Fruit fly (Drosophila melanogaster) whole organism, embryonic: ENCODE results near the gene Tom70.
A peak's percentile ranks its signal among the peaks of the same experiment; 100 is the strongest.

Source experiments
- ATbp ChIP-seq: fragments of 200-800 bp; sonication (Bioruptor generic); optimal IDR thresholded peaks from 2 replicates; lab custom pipeline; 2017; ENCODE audit warnings: missing biosample characterization, mild to moderate bottlenecking, missing genetic modification characterization, missing genetic modification reagents
- Bgb ChIP-seq: fragments of 200-800 bp; sonication (Bioruptor generic); IDR thresholded peaks from 2 replicates; pipeline ENCODE4 v1.3.6; 2022; ENCODE audit warnings: missing biosample characterization, missing genetic modification characterization; ENCODE audit not compliant: partially characterized antibody
- CG1024 ChIP-seq: fragments of 200-800 bp; sonication (Bioruptor generic); IDR thresholded peaks from 2 replicates; pipeline ENCODE4 v1.3.6; 2022; ENCODE audit warnings: missing biosample characterization, missing genetic modification characterization
- CG10274 ChIP-seq: fragments of 200-800 bp; sonication (Bioruptor generic); optimal IDR thresholded peaks from 3 replicates; lab custom pipeline; 2017; ENCODE audit warnings: missing biosample characterization, mild to moderate bottlenecking, missing genetic modification characterization
- CG10462 ChIP-seq: fragments of 200-800 bp; sonication (Bioruptor generic); optimal IDR thresholded peaks from 2 replicates; lab custom pipeline; 2016; ENCODE audit warnings: missing biosample characterization, missing genetic modification characterization
- CG13287 ChIP-seq: fragments of 200-800 bp; sonication (Bioruptor generic); IDR thresholded peaks from 2 replicates; pipeline ENCODE4 v1.3.6; 2022; ENCODE audit warnings: missing biosample characterization, missing genetic modification characterization; ENCODE audit not compliant: partially characterized antibody
- CG14014 ChIP-seq: fragments of 200-800 bp; sonication (Bioruptor generic); IDR thresholded peaks from 2 replicates; pipeline ENCODE4 v1.3.6; 2022; ENCODE audit warnings: missing biosample characterization, missing genetic modification characterization
- CG16813 ChIP-seq: fragments of 200-800 bp; sonication (Bioruptor generic); IDR thresholded peaks from 3 replicates; pipeline ENCODE4 v1.3.6; 2022; ENCODE audit warnings: missing biosample characterization, missing genetic modification characterization; ENCODE audit not compliant: partially characterized antibody
- CG17361 ChIP-seq: fragments of 200-800 bp; sonication (Bioruptor generic); IDR thresholded peaks from 3 replicates; pipeline ENCODE4 v1.3.6; 2022; ENCODE audit warnings: missing biosample characterization, missing genetic modification characterization
- CG17385 ChIP-seq: fragments of 200-800 bp; sonication (Bioruptor generic); optimal IDR thresholded peaks from 3 replicates; lab custom pipeline; 2018; ENCODE audit warnings: missing biosample characterization, mild to moderate bottlenecking, missing genetic modification characterization
- CG17829 ChIP-seq: fragments of 200-800 bp; optimal IDR thresholded peaks from 2 replicates; lab custom pipeline; 2019; ENCODE audit warnings: missing biosample characterization, mild to moderate bottlenecking, missing genetic modification characterization, moderate library complexity
- CG17912 ChIP-seq: fragments of 200-800 bp; sonication (Bioruptor generic); optimal IDR thresholded peaks from 2 replicates; lab custom pipeline; 2018; ENCODE audit warnings: missing biosample characterization, mild to moderate bottlenecking, missing genetic modification characterization
- CG2116 ChIP-seq: fragments of 200-800 bp; sonication (Bioruptor generic); optimal IDR thresholded peaks from 3 replicates; lab custom pipeline; 2018; ENCODE audit warnings: missing biosample characterization, mild to moderate bottlenecking, missing genetic modification characterization
- CG30020 ChIP-seq: fragments of 200-800 bp; optimal IDR thresholded peaks from 2 replicates; lab custom pipeline; 2019; ENCODE audit warnings: missing biosample characterization, mild to moderate bottlenecking, missing genetic modification characterization, moderate library complexity
- CG31388 ChIP-seq: fragments of 200-800 bp; sonication (Bioruptor generic); optimal IDR thresholded peaks from 2 replicates; lab custom pipeline; 2016; ENCODE audit warnings: missing biosample characterization, missing genetic modification characterization
- CG34224 ChIP-seq: fragments of 200-800 bp; sonication (Bioruptor generic); IDR thresholded peaks from 3 replicates; pipeline ENCODE4 v1.3.6; 2022; ENCODE audit warnings: missing biosample characterization, missing genetic modification characterization; ENCODE audit not compliant: partially characterized antibody
- CG42726 ChIP-seq: fragments of 200-800 bp; sonication (Bioruptor generic); IDR thresholded peaks from 2 replicates; pipeline ENCODE4 v1.3.6; 2022; ENCODE audit warnings: missing biosample characterization, missing genetic modification characterization; ENCODE audit not compliant: partially characterized antibody
- CG8924 ChIP-seq: fragments of 200-800 bp; optimal IDR thresholded peaks from 3 replicates; lab custom pipeline; 2019; ENCODE audit warnings: missing biosample characterization, mild to moderate bottlenecking, missing genetic modification characterization, moderate library complexity
- CoRest ChIP-seq: fragments of 200-800 bp; sonication (Bioruptor generic); optimal IDR thresholded peaks from 3 replicates; lab custom pipeline; 2018; ENCODE audit warnings: missing biosample characterization, mild to moderate bottlenecking, missing genetic modification characterization, moderate library complexity
- E2f1 ChIP-seq: fragments of 200-800 bp; sonication (Bioruptor generic); IDR thresholded peaks from 2 replicates; pipeline ENCODE4 v1.3.6; 2022; ENCODE audit warnings: missing biosample characterization, missing genetic modification characterization
- HLH4C ChIP-seq: fragments of 200-800 bp; sonication (Bioruptor generic); IDR thresholded peaks from 3 replicates; pipeline ENCODE4 v1.3.6; 2022; ENCODE audit warnings: missing biosample characterization, missing genetic modification characterization; ENCODE audit not compliant: partially characterized antibody
- HLHmδ ChIP-seq: fragments of 200-800 bp; sonication (Bioruptor generic); optimal IDR thresholded peaks from 2 replicates; lab custom pipeline; 2018; ENCODE audit warnings: missing biosample characterization, mild to moderate bottlenecking, missing genetic modification characterization, moderate library complexity
- MBD-R2 ChIP-seq: fragments of 200-800 bp; sonication (Bioruptor generic); IDR thresholded peaks from 2 replicates; pipeline ENCODE4 v1.3.6; 2022; ENCODE audit warnings: missing biosample characterization, missing genetic modification characterization
- NK7.1 ChIP-seq: fragments of 200-800 bp; sonication (Bioruptor generic); optimal IDR thresholded peaks from 3 replicates; lab custom pipeline; 2016; ENCODE audit warnings: missing biosample characterization, missing genetic modification characterization
- Oli ChIP-seq: fragments of 200-800 bp; sonication (Bioruptor generic); optimal IDR thresholded peaks from 2 replicates; lab custom pipeline; 2018; ENCODE audit warnings: missing biosample characterization, mild to moderate bottlenecking, missing genetic modification characterization, moderate library complexity
- Opbp ChIP-seq: fragments of 200-800 bp; sonication (Bioruptor generic); IDR thresholded peaks from 3 replicates; pipeline ENCODE4 v1.3.6; 2022; ENCODE audit warnings: missing biosample characterization, missing genetic modification characterization; ENCODE audit not compliant: partially characterized antibody
- Pdp1 ChIP-seq, 2 experiments: fragments of 200-800 bp; sonication (Bioruptor generic); optimal IDR thresholded peaks; 3 replicates each; lab custom pipeline; 2016; ENCODE audit warnings: missing biosample characterization in 2 of 2, missing genetic modification characterization in 2 of 2, mild to moderate bottlenecking in 1 of 2, moderate library complexity in 1 of 2
- Side ChIP-seq: fragments of 200-800 bp; sonication (Bioruptor generic); optimal IDR thresholded peaks from 2 replicates; lab custom pipeline; 2016; ENCODE audit warnings: missing biosample characterization, missing genetic modification characterization
- Sry-δ ChIP-seq: fragments of 200-800 bp; sonication (Bioruptor generic); optimal IDR thresholded peaks from 2 replicates; lab custom pipeline; 2016; ENCODE audit warnings: missing biosample characterization, missing genetic modification characterization
- amos ChIP-seq: fragments of 200-800 bp; sonication (Bioruptor generic); IDR thresholded peaks from 2 replicates; pipeline ENCODE4 v1.3.6; 2022; ENCODE audit warnings: missing biosample characterization, missing genetic modification characterization; ENCODE audit not compliant: partially characterized antibody
- chm ChIP-seq: fragments of 200-800 bp; sonication (Bioruptor generic); IDR thresholded peaks from 2 replicates; pipeline ENCODE4 v1.3.6; 2022; ENCODE audit warnings: missing biosample characterization, missing genetic modification characterization
- crp ChIP-seq, 2 experiments: fragments of 200-800 bp; sonication (Bioruptor generic); optimal IDR thresholded peaks; 2 replicates in 1 of 2; 3 replicates in 1 of 2; lab custom pipeline; 2017; ENCODE audit warnings: missing biosample characterization in 2 of 2, missing genetic modification characterization in 2 of 2, mild to moderate bottlenecking in 1 of 2, moderate library complexity in 1 of 2
- hkb ChIP-seq, 2 experiments: fragments of 200-800 bp in 1 of 2; fragments of >200 bp in 1 of 2; sonication (Bioruptor generic) in 1 of 2; IDR thresholded peaks in 1 of 2; optimal IDR thresholded peaks in 1 of 2; 2 replicates each; pipeline versions ENCODE4 v1.3.6 to Lab custom; 2017 to 2022; ENCODE audit warnings: missing biosample characterization in 1 of 2, missing genetic modification characterization in 1 of 2
- ind ChIP-seq: fragments of 200-800 bp; sonication (Bioruptor generic); optimal IDR thresholded peaks from 3 replicates; lab custom pipeline; 2016; ENCODE audit warnings: missing biosample characterization, missing genetic modification characterization
- inv ChIP-seq: fragments of 200-800 bp; sonication (Bioruptor generic); IDR thresholded peaks from 2 replicates; pipeline ENCODE4 v1.3.6; 2022; ENCODE audit warnings: missing biosample characterization, missing genetic modification characterization; ENCODE audit not compliant: partially characterized antibody
- kay ChIP-seq: fragments of 200-800 bp; sonication (Bioruptor generic); optimal IDR thresholded peaks from 2 replicates; lab custom pipeline; 2016; ENCODE audit warnings: missing biosample characterization, missing genetic modification characterization
- lab ChIP-seq: fragments of 200-800 bp; sonication (Bioruptor generic); optimal IDR thresholded peaks from 3 replicates; lab custom pipeline; 2017; ENCODE audit warnings: missing biosample characterization, missing genetic modification characterization, mild to moderate bottlenecking, moderate library complexity, missing genetic modification reagents
- nerfin-1 ChIP-seq: fragments of 200-800 bp; sonication (Bioruptor generic); optimal IDR thresholded peaks from 3 replicates; lab custom pipeline; 2019; ENCODE audit warnings: missing biosample characterization, mild to moderate bottlenecking, missing genetic modification characterization, moderate library complexity
- sens ChIP-seq: fragments of 200-800 bp; sonication (Bioruptor generic); peaks from one replicate; lab custom pipeline; 2016; ENCODE audit warnings: missing biosample characterization, missing genetic modification characterization
- ssp ChIP-seq: fragments of 200-800 bp; sonication (Bioruptor generic); IDR thresholded peaks from 2 replicates; pipeline ENCODE4 v1.3.6; 2022; ENCODE audit warnings: missing biosample characterization, missing genetic modification characterization
- trem ChIP-seq: fragments of 200-800 bp; optimal IDR thresholded peaks from 3 replicates; lab custom pipeline; 2019; ENCODE audit warnings: missing biosample characterization, mild to moderate bottlenecking, missing genetic modification characterization, moderate library complexity
- ttk ChIP-seq: fragments of 200-800 bp; sonication (Bioruptor generic); IDR thresholded peaks from 2 replicates; pipeline ENCODE4 v2.1.2; 2022; ENCODE audit warnings: missing biosample characterization, missing genetic modification characterization
- vnd ChIP-seq: fragments of 200-800 bp; sonication (Bioruptor generic); IDR thresholded peaks from 3 replicates; pipeline ENCODE4 v1.3.6; 2022; ENCODE audit warnings: missing biosample characterization, missing genetic modification characterization; ENCODE audit not compliant: partially characterized antibody
- vvl ChIP-seq: fragments of 200-800 bp; sonication (Bioruptor generic); IDR thresholded peaks from 2 replicates; pipeline ENCODE4 v1.3.6; 2022; ENCODE audit warnings: missing biosample characterization, missing genetic modification characterization
- zen ChIP-seq: fragments of 200-800 bp; sonication (Bioruptor generic); optimal IDR thresholded peaks from 3 replicates; lab custom pipeline; 2018; ENCODE audit warnings: missing biosample characterization, mild to moderate bottlenecking, missing genetic modification characterization, moderate library complexity
- zfh1 ChIP-seq: fragments of 200-800 bp; sonication (Bioruptor generic); IDR thresholded peaks from 3 replicates; pipeline ENCODE4 v1.3.6; 2022; ENCODE audit warnings: missing biosample characterization, missing genetic modification characterization

Tom70 gene

dm6 chr2L:12055837-12056388, 17.6 kb upstream of the Tom70 start, which contains the start of the genes JhI-21, RpL7-like and CG34164 (continued):
- TF ChIP-seq CG16813, result peak; percentile 56; the same call in 2 of the 3 replicates
- TF ChIP-seq Bgb (GFP tag; lab: Robert Waterston, UW), result peak; percentile 74
- TF ChIP-seq vnd (GFP tag; lab: Robert Waterston, UW), result 0 out of 3 replicates have a peak, but pooled peaks have one; percentile 20
- TF ChIP-seq ATbp (GFP tag; lab: Kevin White, UChicago), result no peak
- TF ChIP-seq CG13287 (GFP tag; lab: Robert Waterston, UW), result peak; percentile 77
- TF ChIP-seq lab (GFP tag; lab: Kevin White, UChicago), result no peak
- TF ChIP-seq zen (tag; lab: Kevin White, UChicago), result peak; percentile 8
- peak; percentile 70; the same call in 1 of the 2 replicates for TF ChIP-seq amos (GFP tag; lab: Robert Waterston, UW)
- TF ChIP-seq inv (GFP tag; lab: Robert Waterston, UW), result peak; percentile 30; the same call in 1 of the 2 replicates
- TF ChIP-seq CG2116 (GFP tag; lab: Kevin White, UChicago), result peak; percentile 93
- TF ChIP-seq vvl (GFP tag; lab: Robert Waterston, UW), result peak; percentile 14; the same call in 1 of the 2 replicates
- peak; percentile 98 for TF ChIP-seq nerfin-1 (tag; lab: Kevin White, UChicago)
- no peak for TF ChIP-seq ssp (GFP tag; lab: Robert Waterston, UW)
- peak; percentile 58; the same call in 1 of the 2 replicates for TF ChIP-seq ttk (GFP tag; lab: Robert Waterston, UW)
- TF ChIP-seq chm, result no peak
- no peak for TF ChIP-seq CG10462 (GFP tag; lab: Kevin White, UChicago)
- TF ChIP-seq E2f1 (GFP tag; lab: Robert Waterston, UW), result peak; percentile 19; the same call in 1 of the 2 replicates
- TF ChIP-seq MBD-R2 (GFP tag; lab: Robert Waterston, UW), result peak; percentile 63; the same call in 1 of the 2 replicates
- TF ChIP-seq CG42726, result peak; percentile 49; the same call in 1 of the 2 replicates
- TF ChIP-seq Opbp (GFP tag; lab: Robert Waterston, UW), result peak; percentile 64; the same call in 1 of the 3 replicates
- peak; percentile 50 for TF ChIP-seq CG17385
- peak; percentile 12 for TF ChIP-seq Side
- peak in 1 of 2 experiments; percentile 51 for TF ChIP-seq Pdp1 (GFP tag; optimal IDR thresholded peaks at IDR 0.05; lab: Kevin White, UChicago)
- no peak for TF ChIP-seq Oli (tag; lab: Kevin White, UChicago)
- TF ChIP-seq HLHmδ (GFP tag; lab: Kevin White, UChicago), result peak; percentile 12
- peak; percentile 35; the same call in 1 of the 2 replicates for TF ChIP-seq CG1024 (GFP tag; lab: Robert Waterston, UW)
- TF ChIP-seq CG34224 (GFP tag; lab: Robert Waterston, UW), result peak; percentile 65; the same call in 1 of the 3 replicates
- TF ChIP-seq CG17912 (GFP tag; lab: Kevin White, UChicago), result no peak
- TF ChIP-seq ind (GFP tag; lab: Kevin White, UChicago), result no peak
- peak; percentile 82 for TF ChIP-seq sens
- TF ChIP-seq zfh1 (GFP tag; lab: Robert Waterston, UW), result peak; percentile 30; the same call in 1 of the 3 replicates
- peak; percentile 61; the same call in 2 of the 3 replicates for TF ChIP-seq HLH4C (GFP tag; lab: Robert Waterston, UW)
- no peak for TF ChIP-seq kay (GFP tag; lab: Kevin White, UChicago)
- peak; percentile 69 for TF ChIP-seq trem (tag; lab: Kevin White, UChicago)
- peak; percentile 8 for TF ChIP-seq CG17829 (tag; lab: Kevin White, UChicago)
- peak; percentile 35 for TF ChIP-seq CG8924 (tag; lab: Kevin White, UChicago)
- no peak for TF ChIP-seq CG10274 (GFP tag; lab: Kevin White, UChicago)
- peak; percentile 31; the same call in 1 of the 3 replicates for TF ChIP-seq CG17361
- no peak for TF ChIP-seq CG31388 (GFP tag; lab: Kevin White, UChicago)
- no peak for TF ChIP-seq NK7.1 (GFP tag; lab: Kevin White, UChicago)
- TF ChIP-seq CG30020, result peak; percentile 2
- TF ChIP-seq crp (GFP tag; optimal IDR thresholded peaks at IDR 0.05; lab: Kevin White, UChicago), result peak in 1 of 2 experiments; percentile 79
- no peak for TF ChIP-seq CoRest (tag; lab: Kevin White, UChicago)
- peak; percentile 95 for TF ChIP-seq Sry-δ (GFP tag; lab: Kevin White, UChicago)
- TF ChIP-seq hkb (optimal IDR thresholded peaks at IDR 0.05; lab: Kevin White, UChicago), result no peak
- peak; percentile 31; the same call in 1 of the 2 replicates for TF ChIP-seq hkb (GFP tag; IDR thresholded peaks at IDR 0.05; lab: Robert Waterston, UW)
- TF ChIP-seq CG14014 (GFP tag; lab: Robert Waterston, UW), result no peak
